Worm (Caenorhabditis elegans): Measurements from ENCODE around the gene F58F9.1.

- TF ChIP-seq aha-1 (tag): no peak
- no peak for TF ChIP-seq jun-1 (tag; optimal IDR thresholded peaks at IDR 0.05)
- no peak for TF ChIP-seq nhr-28 (tag; optimal IDR thresholded peaks at IDR 0.05)
Observed at ce11 chrIV:6200249-6200648, 49.4 kb upstream of the F58F9.1 start.
